Worm (Caenorhabditis elegans) whole organism, L2 larva: ENCODE data around the gene mct-6.

Experiments used
- C34F6.9 ChIP-seq: fragments of 150-350 bp; optimal IDR thresholded peaks from 2 replicates; lab custom pipeline; 2014; ENCODE audit warnings: missing biosample characterization, missing genetic modification characterization
- F13H6.1 ChIP-seq: sonication (generic microtip); optimal IDR thresholded peaks from 2 replicates; lab custom pipeline; 2016; ENCODE audit warnings: missing genetic modification characterization, missing compliant biosample characterization
- R02D3.7 ChIP-seq: fragments of 150-350 bp; optimal IDR thresholded peaks from 2 replicates; lab custom pipeline; 2014; ENCODE audit warnings: missing biosample characterization, missing genetic modification characterization
- Y55F3AM.14 ChIP-seq: fragments of 200-800 bp; sonication (Bioruptor generic); optimal IDR thresholded peaks from 2 replicates; lab custom pipeline; 2018; ENCODE audit warnings: mild to moderate bottlenecking, missing genetic modification characterization, missing compliant biosample characterization
- ZK546.5 ChIP-seq: sonication (generic microtip); optimal IDR thresholded peaks from 2 replicates; lab custom pipeline; 2017; ENCODE audit warnings: missing biosample characterization, missing genetic modification characterization
- alr-1 ChIP-seq: fragments of 150-350 bp; optimal IDR thresholded peaks from 2 replicates; lab custom pipeline; 2014; ENCODE audit warnings: missing biosample characterization, missing genetic modification characterization
- aly-2 ChIP-seq: fragments of 150-350 bp; optimal IDR thresholded peaks from 2 replicates; lab custom pipeline; 2014; ENCODE audit warnings: missing biosample characterization, missing genetic modification characterization
- ama-1 ChIP-seq: fragments of 150-350 bp; optimal IDR thresholded peaks from 2 replicates; lab custom pipeline; 2018; ENCODE audit warnings: inconsistent platforms
- blmp-1 ChIP-seq: sonication (generic microtip); optimal IDR thresholded peaks from 2 replicates; lab custom pipeline; 2017; ENCODE audit warnings: missing genetic modification characterization, mild to moderate bottlenecking, missing compliant biosample characterization, antibody characterized with exemption, moderate library complexity; ENCODE audit not compliant: insufficient read depth
- ceh-16 ChIP-seq: fragments of 150-350 bp; optimal IDR thresholded peaks from 2 replicates; lab custom pipeline; 2014; ENCODE audit warnings: missing biosample characterization, missing genetic modification characterization
- ceh-82 ChIP-seq: fragments of 150-350 bp; optimal IDR thresholded peaks from 2 replicates; lab custom pipeline; 2014; ENCODE audit warnings: missing biosample characterization, missing genetic modification characterization
- crh-2 ChIP-seq: sonication (generic microtip); optimal IDR thresholded peaks from 2 replicates; lab custom pipeline; 2017; ENCODE audit warnings: missing biosample characterization, missing genetic modification characterization
- dmd-4 ChIP-seq: sonication (generic microtip); optimal IDR thresholded peaks from 2 replicates; lab custom pipeline; 2017; ENCODE audit warnings: missing biosample characterization, missing genetic modification characterization
- egl-27 ChIP-seq: sonication (generic microtip); optimal IDR thresholded peaks from 3 replicates; lab custom pipeline; 2017; ENCODE audit warnings: missing biosample characterization, missing genetic modification reagents, missing genetic modification characterization
- elt-1 ChIP-seq: fragments of 150-350 bp; optimal IDR thresholded peaks from 2 replicates; lab custom pipeline; 2014; ENCODE audit warnings: missing biosample characterization, missing genetic modification characterization
- elt-3 ChIP-seq: sonication (generic microtip); optimal IDR thresholded peaks from 2 replicates; lab custom pipeline; 2017; ENCODE audit warnings: missing biosample characterization, missing genetic modification characterization
- fos-1 ChIP-seq: fragments of 150-350 bp; optimal IDR thresholded peaks from 2 replicates; lab custom pipeline; 2014; ENCODE audit warnings: missing biosample characterization, missing genetic modification characterization
- gmeb-1 ChIP-seq: fragments of 150-350 bp; optimal IDR thresholded peaks from 2 replicates; lab custom pipeline; 2014; ENCODE audit warnings: missing biosample characterization, missing genetic modification characterization
- lin-11 ChIP-seq: fragments of 150-350 bp; sonication (generic microtip); optimal IDR thresholded peaks from 2 replicates; lab custom pipeline; 2014; ENCODE audit warnings: missing biosample characterization, missing genetic modification characterization, inconsistent platforms, mixed read lengths
- lin-13 ChIP-seq: fragments of 150-350 bp; optimal IDR thresholded peaks from 2 replicates; lab custom pipeline; 2014; ENCODE audit warnings: missing biosample characterization, missing genetic modification reagents, missing genetic modification characterization
- lin-39 ChIP-seq: fragments of 150-350 bp; optimal IDR thresholded peaks from 2 replicates; lab custom pipeline; 2014; ENCODE audit warnings: missing biosample characterization, missing genetic modification reagents, missing genetic modification characterization
- lsy-2 ChIP-seq, 2 experiments: fragments of 150-350 bp in 1 of 2; sonication (generic microtip) in 1 of 2; optimal IDR thresholded peaks; 2 replicates each; lab custom pipeline; 2014 to 2017; ENCODE audit warnings: missing biosample characterization in 2 of 2, missing genetic modification characterization in 2 of 2
- mab-5 ChIP-seq: fragments of 150-350 bp; optimal IDR thresholded peaks from 2 replicates; lab custom pipeline; 2014; ENCODE audit warnings: missing biosample characterization, missing genetic modification characterization
- mbf-1 ChIP-seq: sonication (generic microtip); optimal IDR thresholded peaks from 2 replicates; lab custom pipeline; 2017; ENCODE audit warnings: missing biosample characterization, missing genetic modification characterization
- mdl-1 ChIP-seq, 2 experiments: fragments of 150-350 bp in 1 of 2; sonication (generic microtip) in 1 of 2; optimal IDR thresholded peaks; 2 replicates each; lab custom pipeline; 2017; ENCODE audit warnings: missing biosample characterization in 2 of 2, missing genetic modification characterization in 2 of 2
- nhr-10 ChIP-seq: sonication (generic microtip); optimal IDR thresholded peaks from 2 replicates; lab custom pipeline; 2017; ENCODE audit warnings: missing biosample characterization, missing genetic modification characterization
- nhr-11 ChIP-seq: fragments of 150-350 bp; optimal IDR thresholded peaks from 2 replicates; lab custom pipeline; 2014; ENCODE audit warnings: missing biosample characterization, missing genetic modification characterization
- nhr-12 ChIP-seq: fragments of 150-350 bp; optimal IDR thresholded peaks from 2 replicates; lab custom pipeline; 2014; ENCODE audit warnings: missing biosample characterization, missing genetic modification characterization
- nhr-129 ChIP-seq: fragments of 150-350 bp; optimal IDR thresholded peaks from 2 replicates; lab custom pipeline; 2014; ENCODE audit warnings: missing biosample characterization, missing genetic modification characterization
- nhr-21 ChIP-seq: fragments of 150-350 bp; optimal IDR thresholded peaks from 2 replicates; lab custom pipeline; 2014; ENCODE audit warnings: missing biosample characterization, missing genetic modification characterization
- nhr-23 ChIP-seq: fragments of 150-350 bp; optimal IDR thresholded peaks from 2 replicates; lab custom pipeline; 2014; ENCODE audit warnings: missing biosample characterization, missing genetic modification reagents, missing genetic modification characterization
- nhr-237 ChIP-seq: fragments of 150-350 bp; optimal IDR thresholded peaks from 2 replicates; lab custom pipeline; 2014; ENCODE audit warnings: missing biosample characterization, missing genetic modification characterization
- nhr-25 ChIP-seq: fragments of 150-350 bp; sonication (generic microtip); optimal IDR thresholded peaks from 3 replicates; lab custom pipeline; 2014; ENCODE audit warnings: missing biosample characterization, missing genetic modification characterization
- nhr-6 ChIP-seq: fragments of 150-350 bp; optimal IDR thresholded peaks from 2 replicates; lab custom pipeline; 2014; ENCODE audit warnings: missing biosample characterization, missing genetic modification characterization
- nhr-77 ChIP-seq: fragments of 150-350 bp; optimal IDR thresholded peaks from 2 replicates; lab custom pipeline; 2014; ENCODE audit warnings: missing biosample characterization, missing genetic modification characterization
- peb-1 ChIP-seq: fragments of 150-350 bp; optimal IDR thresholded peaks from 2 replicates; lab custom pipeline; 2014; ENCODE audit warnings: missing biosample characterization, missing genetic modification characterization
- sem-4 ChIP-seq: fragments of 150-350 bp; optimal IDR thresholded peaks from 2 replicates; lab custom pipeline; 2014; ENCODE audit warnings: missing biosample characterization, missing genetic modification reagents, missing genetic modification characterization
- skn-1 ChIP-seq: sonication (generic microtip); optimal IDR thresholded peaks from 2 replicates; lab custom pipeline; 2017; ENCODE audit warnings: missing biosample characterization, missing genetic modification characterization
- sma-3 ChIP-seq: sonication (generic microtip); optimal IDR thresholded peaks from 2 replicates; lab custom pipeline; 2016; ENCODE audit warnings: missing genetic modification reagents, missing genetic modification characterization, missing compliant biosample characterization
- sma-9 ChIP-seq, 2 experiments: fragments of 150-350 bp in 1 of 2; sonication (generic microtip) in 1 of 2; optimal IDR thresholded peaks; 2 replicates each; lab custom pipeline; 2014 to 2016; ENCODE audit warnings: missing genetic modification characterization in 2 of 2, mild to moderate bottlenecking in 1 of 2, missing biosample characterization in 1 of 2, missing compliant biosample characterization in 1 of 2, missing genetic modification reagents in 1 of 2, moderate library complexity in 1 of 2
- snpc-4 ChIP-seq: fragments of 150-350 bp; optimal IDR thresholded peaks from 2 replicates; lab custom pipeline; 2014; ENCODE audit warnings: missing biosample characterization, missing genetic modification characterization
- unc-39 ChIP-seq: fragments of 150-350 bp; optimal IDR thresholded peaks from 2 replicates; lab custom pipeline; 2014; ENCODE audit warnings: missing biosample characterization, missing genetic modification characterization
- unc-55 ChIP-seq: fragments of 150-350 bp; sonication (generic microtip); optimal IDR thresholded peaks from 3 replicates; lab custom pipeline; 2014; ENCODE audit warnings: missing biosample characterization, missing genetic modification reagents, missing genetic modification characterization
- unc-62 ChIP-seq: fragments of 150-350 bp; optimal IDR thresholded peaks from 2 replicates; lab custom pipeline; 2014; ENCODE audit warnings: missing biosample characterization, missing genetic modification reagents, missing genetic modification characterization
- zag-1 ChIP-seq: fragments of 150-350 bp; optimal IDR thresholded peaks from 2 replicates; lab custom pipeline; 2014; ENCODE audit warnings: missing biosample characterization, missing genetic modification characterization
- ztf-1 ChIP-seq: fragments of 200-800 bp; sonication (Bioruptor generic); conservative IDR thresholded peaks from 2 replicates; pipeline ENCODE4 v1.3.6; 2022; ENCODE audit warnings: missing genetic modification characterization, missing compliant biosample characterization
- ztf-11 ChIP-seq: sonication (generic microtip); optimal IDR thresholded peaks from 2 replicates; lab custom pipeline; 2017; ENCODE audit warnings: missing biosample characterization, missing genetic modification characterization
- ztf-4 ChIP-seq: fragments of 150-350 bp; optimal IDR thresholded peaks from 2 replicates; lab custom pipeline; 2014; ENCODE audit warnings: missing biosample characterization, missing genetic modification characterization

The mct-6 gene

DNA sequence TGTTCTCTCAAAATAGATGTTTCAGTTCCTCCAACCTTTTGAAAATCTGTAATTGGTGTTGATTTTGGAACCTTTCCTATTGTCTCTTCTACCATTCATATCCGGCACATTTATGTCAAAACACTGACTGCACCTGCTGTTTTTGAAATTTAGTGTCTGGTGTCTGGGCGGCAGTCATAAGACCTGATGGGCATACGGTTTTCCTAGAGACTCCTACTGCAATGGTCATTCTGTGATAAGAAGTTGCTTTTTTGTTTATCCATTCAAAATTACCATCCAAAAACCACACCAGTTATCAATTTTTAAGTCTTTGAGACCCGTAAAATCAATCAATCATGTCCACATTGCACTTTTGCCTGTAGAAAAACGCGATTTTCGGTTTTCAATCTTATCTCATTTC, 28.3 kb upstream of the mct-6 start:
- TF ChIP-seq mbf-1 (no peak), nhr-129 (tag; lab: Kevin White, UChicago) (peak; percentile 44), unc-62 (GFP tag; lab: Kevin White, UChicago) (no peak), zag-1 (tag; lab: Kevin White, UChicago) (no peak), snpc-4 (tag; lab: Kevin White, UChicago) (no peak), elt-3 (tag; lab: Kevin White, UChicago) (no peak), lin-13 (GFP tag; lab: Kevin White, UChicago) (no peak), crh-2 (tag; lab: Kevin White, UChicago) (peak; percentile 9), nhr-10 (tag; lab: Kevin White, UChicago) (no peak), nhr-23 (no peak), blmp-1 (tag; lab: Kevin White, UChicago) (no peak), mab-5 (tag; lab: Kevin White, UChicago) (no peak)

ce11 chrX:16796826-16797225, 26.5 kb upstream of the mct-6 start:
- TF ChIP-seq nhr-237 (tag; lab: Kevin White, UChicago) (no peak), lsy-2 (tag; optimal IDR thresholded peaks at IDR 0.05; lab: Kevin White, UChicago) (peak in 1 of 2 experiments; percentile 89), unc-62 (GFP tag; lab: Kevin White, UChicago) (no peak), C34F6.9 (tag; lab: Kevin White, UChicago) (peak; percentile 97), ztf-11 (no peak), peb-1 (tag; lab: Kevin White, UChicago) (no peak), gmeb-1 (peak; percentile 68), snpc-4 (tag; lab: Kevin White, UChicago) (peak; percentile 73), ceh-16 (tag; lab: Kevin White, UChicago) (peak; percentile 73), lin-13 (GFP tag; lab: Kevin White, UChicago) (peak; percentile 69), unc-55 (GFP tag; lab: Kevin White, UChicago) (peak; percentile 92), ztf-4 (peak; percentile 78), nhr-25 (tag; lab: Kevin White, UChicago) (peak; percentile 94), mbf-1 (no peak), nhr-21 (tag; lab: Kevin White, UChicago) (peak; percentile 97), sma-9 (GFP tag; optimal IDR thresholded peaks at IDR 0.05; lab: Kevin White, UChicago) (peak; percentile 95), sma-9 (tag; optimal IDR thresholded peaks at IDR 0.05; lab: Kevin White, UChicago) (no peak), egl-27 (tag; lab: Kevin White, UChicago) (peak; percentile 88), unc-39 (tag; lab: Kevin White, UChicago) (no peak), alr-1 (tag; lab: Kevin White, UChicago) (no peak), sma-3 (GFP tag; lab: Kevin White, UChicago) (peak; percentile 91), ama-1 (peak; percentile 65), elt-3 (tag; lab: Kevin White, UChicago) (no peak), nhr-12 (tag; lab: Kevin White, UChicago) (peak; percentile 31), lin-39 (tag; lab: Kevin White, UChicago) (no peak), zag-1 (tag; lab: Kevin White, UChicago) (peak; percentile 80), ztf-1 (no peak), nhr-10 (tag; lab: Kevin White, UChicago) (no peak), lin-11 (tag; lab: Kevin White, UChicago) (peak; percentile 93), blmp-1 (tag; lab: Kevin White, UChicago) (peak; percentile 78), crh-2 (tag; lab: Kevin White, UChicago) (peak; percentile 97), ZK546.5 (no peak), nhr-77 (no peak), sem-4 (peak; percentile 94), nhr-129 (tag; lab: Kevin White, UChicago) (peak; percentile 99), ceh-82 (tag; lab: Kevin White, UChicago) (peak; percentile 33), elt-1 (tag; lab: Kevin White, UChicago) (no peak), R02D3.7 (tag; lab: Kevin White, UChicago) (no peak), Y55F3AM.14 (peak; percentile 90), nhr-11 (tag; lab: Kevin White, UChicago) (no peak), nhr-6 (tag; lab: Kevin White, UChicago) (peak; percentile 89), aly-2 (no peak), mab-5 (tag; lab: Kevin White, UChicago) (no peak), fos-1 (tag; lab: Kevin White, UChicago) (peak; percentile 85), F13H6.1 (peak; percentile 94), nhr-23 (no peak), skn-1 (peak; percentile 74), mdl-1 (tag; optimal IDR thresholded peaks at IDR 0.05; lab: Kevin White, UChicago) (peak; percentile 94 to 97), dmd-4 (tag; lab: Kevin White, UChicago) (no peak)
